Fruit fly (Drosophila melanogaster): ENCODE results near the gene OtopLa.

The OtopLa gene

dm6 chrX:5649998-5650397 is 1.7 kb upstream of the OtopLa start:
- TF ChIP-seq Dll (GFP tag; IDR thresholded peaks at IDR 0.05; ENCODE audit: partially characterized antibody) (no peak), Awh (GFP tag; IDR thresholded peaks at IDR 0.05) (no peak), CG13775 (GFP tag; optimal IDR thresholded peaks at IDR 0.05) (no peak), BEAF-32 (GFP tag; optimal IDR thresholded peaks at IDR 0.05) (no peak), lab (GFP tag; optimal IDR thresholded peaks at IDR 0.05) (no peak), Med (GFP tag) (peak; percentile 34), CG13894 (tag; optimal IDR thresholded peaks at IDR 0.05) (peak; percentile 24), CG13424 (tag; optimal IDR thresholded peaks at IDR 0.05) (no peak), twi (tag; optimal IDR thresholded peaks at IDR 0.05) (no peak), abd-A (tag; optimal IDR thresholded peaks at IDR 0.05) (peak; percentile 10), CG14441 (GFP tag; IDR thresholded peaks at IDR 0.05) (no peak), crol (GFP tag; IDR thresholded peaks at IDR 0.05) (peak; percentile 66; the same call in 1 of the 2 replicates), lov (optimal IDR thresholded peaks at IDR 0.05) (no peak), lov (GFP tag; IDR thresholded peaks at IDR 0.05) (no peak), HLH3B (GFP tag; IDR thresholded peaks at IDR 0.05) (no peak), CG6791 (GFP tag; IDR thresholded peaks at IDR 0.05; ENCODE audit: partially characterized antibody) (no peak), NFAT (GFP tag; IDR thresholded peaks at IDR 0.05) (no peak), slou (GFP tag; optimal IDR thresholded peaks at IDR 0.05) (no peak), gcm (GFP tag; optimal IDR thresholded peaks at IDR 0.05) (no peak), sens (GFP tag) (no peak), Trl (optimal IDR thresholded peaks at IDR 0.05) (peak in 1 of 2 experiments; percentile 4), Trl (GFP tag; optimal IDR thresholded peaks at IDR 0.05) (no peak), CG5245 (GFP tag; optimal IDR thresholded peaks at IDR 0.05) (no peak), CG1832 (GFP tag; optimal IDR thresholded peaks at IDR 0.05) (peak; percentile 39), CG10147 (GFP tag; optimal IDR thresholded peaks at IDR 0.05) (no peak), Adf1 (GFP tag; IDR thresholded peaks at IDR 0.05) (no peak), Hr39 (optimal IDR thresholded peaks at IDR 0.05) (peak; percentile 74), Spps (tag; optimal IDR thresholded peaks at IDR 0.05) (no peak), chn (GFP tag; optimal IDR thresholded peaks at IDR 0.05) (no peak)

dm6 chrX:5649387-5649786 is 1.1 kb upstream of the OtopLa start:
- TF ChIP-seq kni (GFP tag; optimal IDR thresholded peaks at IDR 0.05), result no peak
- TF ChIP-seq sqz (GFP tag; optimal IDR thresholded peaks at IDR 0.05), result no peak
- TF ChIP-seq tin (GFP tag; optimal IDR thresholded peaks at IDR 0.05), result no peak
- TF ChIP-seq Abd-B (GFP tag; optimal IDR thresholded peaks at IDR 0.05), result no peak
- TF ChIP-seq Xbp1 (GFP tag; optimal IDR thresholded peaks at IDR 0.05), result no peak
- 0 out of 2 replicates have a peak, but pooled peaks have one; percentile 8 for TF ChIP-seq CG32767 (GFP tag; IDR thresholded peaks at IDR 0.05)
- TF ChIP-seq CG2202 (tag; optimal IDR thresholded peaks at IDR 0.05), result no peak
- no peak for TF ChIP-seq onecut (GFP tag; IDR thresholded peaks at IDR 0.05)
- TF ChIP-seq ewg (GFP tag; optimal IDR thresholded peaks at IDR 0.05), result peak; percentile 60
- TF ChIP-seq CG8478 (optimal IDR thresholded peaks at IDR 0.05), result no peak

dm6 chrX:5646228-5646627 is 2.1 kb downstream of the OtopLa start:
- TF ChIP-seq br (optimal IDR thresholded peaks at IDR 0.05) (no peak), gcm (GFP tag; optimal IDR thresholded peaks at IDR 0.05) (no peak), CG13424 (tag; optimal IDR thresholded peaks at IDR 0.05) (peak; percentile 23), CG42726 (GFP tag; IDR thresholded peaks at IDR 0.05; ENCODE audit: partially characterized antibody) (no peak), CG43689 (GFP tag; IDR thresholded peaks at IDR 0.05) (no peak), CG7987 (GFP tag; optimal IDR thresholded peaks at IDR 0.05) (no peak), CG17385 (GFP tag; optimal IDR thresholded peaks at IDR 0.05) (no peak), Dad (GFP tag; optimal IDR thresholded peaks at IDR 0.05) (no peak), PHDP (tag; optimal IDR thresholded peaks at IDR 0.05) (peak; percentile 16), stc (GFP tag; IDR thresholded peaks at IDR 0.05) (no peak), CG8281 (tag; optimal IDR thresholded peaks at IDR 0.05) (no peak), so (GFP tag; IDR thresholded peaks at IDR 0.05) (no peak), D (optimal IDR thresholded peaks at IDR 0.05) (no peak), D (GFP tag; optimal IDR thresholded peaks at IDR 0.05) (peak; percentile 34), pzg (GFP tag; optimal IDR thresholded peaks at IDR 0.05) (no peak), CG8388 (GFP tag; optimal IDR thresholded peaks at IDR 0.05) (peak; percentile 16), BEAF-32 (GFP tag; optimal IDR thresholded peaks at IDR 0.05) (no peak)
